Worm (Caenorhabditis elegans) whole organism, late embryonic: Measurements from ENCODE around the gene lgc-47.

Experiments
- T23F11.4 ChIP-seq: fragments of 200-800 bp; sonication (Bioruptor generic); optimal IDR thresholded peaks from 2 replicates; lab custom pipeline; 2018; ENCODE audit warnings: mild to moderate bottlenecking, missing genetic modification characterization, missing compliant biosample characterization
- Y22D7AL.16 ChIP-seq: sonication (generic microtip); optimal IDR thresholded peaks from 2 replicates; lab custom pipeline; 2016; ENCODE audit warnings: missing genetic modification characterization, missing compliant biosample characterization
- ceh-14 ChIP-seq: sonication (generic microtip); optimal IDR thresholded peaks from 2 replicates; lab custom pipeline; 2016; ENCODE audit warnings: missing genotype, missing genetic modification characterization, missing compliant biosample characterization
- ceh-18 ChIP-seq: sonication (generic microtip); optimal IDR thresholded peaks from 2 replicates; lab custom pipeline; 2016; ENCODE audit warnings: missing genetic modification characterization, missing compliant biosample characterization
- ceh-2 ChIP-seq: sonication (generic microtip); optimal IDR thresholded peaks from 2 replicates; lab custom pipeline; 2016; ENCODE audit warnings: missing genotype, missing genetic modification characterization, missing compliant biosample characterization
- ceh-30 ChIP-seq: fragments of 150-350 bp; optimal IDR thresholded peaks from 2 replicates; lab custom pipeline; 2014; ENCODE audit warnings: missing biosample characterization, missing genetic modification characterization
- ceh-31 ChIP-seq: sonication (generic microtip); optimal IDR thresholded peaks from 2 replicates; lab custom pipeline; 2016; ENCODE audit warnings: missing genetic modification characterization, missing compliant biosample characterization
- ceh-48 ChIP-seq: sonication (generic microtip); optimal IDR thresholded peaks from 2 replicates; lab custom pipeline; 2016; ENCODE audit warnings: missing genetic modification characterization, inconsistent platforms, missing compliant biosample characterization
- dve-1 ChIP-seq: sonication (generic microtip); optimal IDR thresholded peaks from 2 replicates; lab custom pipeline; 2017; ENCODE audit warnings: antibody characterized with exemption, mild to moderate bottlenecking, missing genetic modification characterization, missing compliant biosample characterization
- elt-2 ChIP-seq: sonication (generic microtip); optimal IDR thresholded peaks from 2 replicates; lab custom pipeline; 2016; ENCODE audit warnings: missing genetic modification reagents, missing genetic modification characterization, missing compliant biosample characterization
- elt-4 ChIP-seq: sonication (generic microtip); optimal IDR thresholded peaks from 2 replicates; lab custom pipeline; 2016; ENCODE audit warnings: missing genetic modification characterization, missing compliant biosample characterization
- fax-1 ChIP-seq: sonication (generic microtip); optimal IDR thresholded peaks from 2 replicates; lab custom pipeline; 2016; ENCODE audit warnings: missing genotype, missing genetic modification characterization, missing compliant biosample characterization
- fkh-10 ChIP-seq: fragments of 150-350 bp; optimal IDR thresholded peaks from 2 replicates; lab custom pipeline; 2014; ENCODE audit warnings: missing biosample characterization, missing genetic modification reagents, missing genetic modification characterization
- hlh-30 ChIP-seq: sonication (generic microtip); optimal IDR thresholded peaks from 2 replicates; lab custom pipeline; 2017; ENCODE audit warnings: antibody characterized with exemption, missing genetic modification characterization, missing compliant biosample characterization; ENCODE audit not compliant: insufficient read depth
- hlh-6 ChIP-seq: sonication (generic microtip); optimal IDR thresholded peaks from 2 replicates; lab custom pipeline; 2016; ENCODE audit warnings: missing genotype, missing genetic modification characterization, missing compliant biosample characterization
- nfya-1 ChIP-seq: sonication (generic microtip); optimal IDR thresholded peaks from 2 replicates; lab custom pipeline; 2017; ENCODE audit warnings: missing genetic modification characterization, mild to moderate bottlenecking, missing compliant biosample characterization, antibody characterized with exemption, moderate library complexity
- nhr-11 ChIP-seq: fragments of 150-350 bp; optimal IDR thresholded peaks from 2 replicates; lab custom pipeline; 2014; ENCODE audit warnings: missing biosample characterization, missing genetic modification characterization
- pag-3 ChIP-seq: sonication (generic microtip); optimal IDR thresholded peaks from 2 replicates; lab custom pipeline; 2016; ENCODE audit warnings: missing compliant biosample characterization, missing genetic modification characterization, borderline replicate concordance
- pat-9 ChIP-seq: fragments of 200-800 bp; sonication (Bioruptor generic); optimal IDR thresholded peaks from 2 replicates; lab custom pipeline; 2018; ENCODE audit warnings: mild to moderate bottlenecking, missing genetic modification characterization, moderate library complexity, missing compliant biosample characterization
- pax-1 ChIP-seq: fragments of 150-350 bp; optimal IDR thresholded peaks from 2 replicates; lab custom pipeline; 2014; ENCODE audit warnings: missing biosample characterization, missing genetic modification characterization
- ref-2 ChIP-seq: sonication (generic microtip); optimal IDR thresholded peaks from 2 replicates; lab custom pipeline; 2016; ENCODE audit warnings: missing genetic modification characterization, missing compliant biosample characterization
- rnt-1 ChIP-seq: sonication (generic microtip); optimal IDR thresholded peaks from 2 replicates; lab custom pipeline; 2016; ENCODE audit warnings: missing genetic modification characterization, missing compliant biosample characterization
- sox-2 ChIP-seq: fragments of 200-800 bp; sonication (Bioruptor generic); IDR thresholded peaks from 2 replicates; pipeline ENCODE4 v1.3.6; 2022; ENCODE audit warnings: missing genetic modification reagents, missing genetic modification characterization, missing compliant biosample characterization
- sox-4 ChIP-seq: sonication (generic microtip); optimal IDR thresholded peaks from 2 replicates; lab custom pipeline; 2017; ENCODE audit warnings: mild to moderate bottlenecking, missing genetic modification characterization, inconsistent platforms, missing compliant biosample characterization
- tbx-2 ChIP-seq: sonication (generic microtip); optimal IDR thresholded peaks from 2 replicates; lab custom pipeline; 2016; ENCODE audit warnings: missing genetic modification characterization, missing compliant biosample characterization
- ttx-3 ChIP-seq: sonication (generic microtip); optimal IDR thresholded peaks from 2 replicates; lab custom pipeline; 2016; ENCODE audit warnings: missing genetic modification reagents, missing genetic modification characterization, missing compliant biosample characterization
- unc-42 ChIP-seq: sonication (generic microtip); optimal IDR thresholded peaks from 2 replicates; lab custom pipeline; 2016; ENCODE audit warnings: missing genotype, missing genetic modification characterization, missing compliant biosample characterization
- unc-55 ChIP-seq: sonication (generic microtip); optimal IDR thresholded peaks from 2 replicates; lab custom pipeline; 2017; ENCODE audit warnings: missing biosample characterization, missing genetic modification reagents, missing genetic modification characterization
- unc-86 ChIP-seq: sonication (generic microtip); optimal IDR thresholded peaks from 2 replicates; lab custom pipeline; 2016; ENCODE audit warnings: missing genetic modification characterization, missing compliant biosample characterization
- zip-5 ChIP-seq: sonication (generic microtip); optimal IDR thresholded peaks from 2 replicates; lab custom pipeline; 2016; ENCODE audit warnings: missing genetic modification characterization, missing compliant biosample characterization
- ztf-16 ChIP-seq: sonication (generic microtip); optimal IDR thresholded peaks from 2 replicates; lab custom pipeline; 2017; ENCODE audit warnings: missing genetic modification characterization, missing compliant biosample characterization

Gene lgc-47

DNA sequence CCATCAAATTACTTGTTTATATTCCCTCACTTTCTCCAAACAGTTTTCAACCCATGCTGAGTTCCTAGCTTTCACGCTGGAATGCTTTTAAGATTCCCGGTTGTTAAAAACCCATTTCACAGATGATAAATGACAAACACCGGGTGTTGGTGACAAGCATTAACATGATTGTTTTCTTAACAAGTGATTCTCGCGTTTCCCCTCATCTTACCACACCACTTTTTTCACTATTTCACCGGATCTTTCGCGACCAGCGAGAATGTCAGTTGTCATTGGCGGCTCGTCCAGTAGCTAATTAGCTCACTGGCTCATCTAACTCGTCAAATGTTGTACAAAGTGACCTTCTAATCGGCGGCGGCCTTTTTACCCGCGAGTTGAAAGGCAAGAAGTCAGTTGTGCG is 34.6 kb upstream of the lgc-47 start:
- TF ChIP-seq unc-55 (GFP tag; lab: Kevin White, UChicago) (no peak), ceh-14 (no peak), rnt-1 (tag; lab: Kevin White, UChicago) (peak; percentile 13), T23F11.4 (GFP tag; lab: Kevin White, UChicago) (no peak), ceh-48 (tag; lab: Kevin White, UChicago) (no peak), unc-86 (no peak), nhr-11 (tag; lab: Kevin White, UChicago) (no peak), elt-2 (tag; lab: Kevin White, UChicago) (no peak)

DNA sequence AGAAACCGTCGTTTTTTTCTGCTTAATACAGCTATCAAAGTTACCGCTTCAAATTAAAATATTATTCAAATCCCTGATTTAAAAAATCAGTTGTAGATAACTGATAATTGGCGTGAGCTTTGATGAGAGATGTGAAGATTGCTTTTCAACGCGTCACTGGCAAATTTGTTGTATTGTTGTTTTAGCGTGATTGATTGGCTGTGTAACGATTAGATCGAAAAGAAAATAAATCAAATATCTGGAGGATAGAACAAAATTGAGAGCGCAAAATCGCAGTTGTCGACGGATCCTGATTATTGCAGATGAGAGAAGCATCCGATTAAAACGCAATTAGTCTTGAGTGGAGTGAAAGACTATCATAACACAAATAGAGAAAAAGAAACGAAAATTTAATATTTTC is 33.4 kb upstream of the lgc-47 start:
- no peak for TF ChIP-seq ceh-2 (tag; lab: Kevin White, UChicago)
- TF ChIP-seq fkh-10 (GFP tag; lab: Kevin White, UChicago) = no peak
- no peak for TF ChIP-seq ztf-16 (tag; lab: Kevin White, UChicago)
- TF ChIP-seq pax-1 (tag; lab: Kevin White, UChicago) = no peak
- peak; percentile 65 for TF ChIP-seq unc-55 (GFP tag; lab: Kevin White, UChicago)

DNA sequence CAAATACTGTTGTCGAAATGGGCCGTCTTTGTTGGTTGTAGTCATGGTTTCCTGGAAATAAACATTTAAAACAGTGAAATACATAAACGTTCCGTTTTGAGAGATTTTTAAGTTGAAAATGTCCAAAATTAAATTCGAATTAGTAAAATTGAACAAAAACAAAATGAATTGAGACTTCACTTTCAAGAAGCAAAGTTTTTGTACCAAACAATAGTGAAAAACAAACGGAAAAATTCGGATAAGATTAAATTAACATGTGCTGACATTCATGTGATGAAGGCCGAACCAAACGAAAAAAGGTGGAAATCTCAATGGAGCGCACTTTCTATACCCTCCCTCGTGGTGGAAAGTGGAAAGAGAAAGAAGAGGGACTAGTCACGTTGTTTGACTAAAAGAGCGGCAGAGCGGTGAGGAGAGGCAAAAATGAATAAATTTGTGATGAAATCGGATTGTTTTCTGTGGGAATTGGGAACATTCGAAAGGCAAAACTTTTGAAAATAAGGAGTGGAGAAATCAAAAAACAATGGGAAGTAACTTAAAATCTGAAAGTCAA is 30.6 kb upstream of the lgc-47 start, which contains the start of gene ipla-2:
ipla-2 (minus strand) TSS at position 51 of the 553 bp plus-strand sequence.
- no peak for TF ChIP-seq pat-9 (tag; lab: Kevin White, UChicago)
- TF ChIP-seq ceh-31 (tag; lab: Kevin White, UChicago) = peak; percentile 64
- TF ChIP-seq tbx-2 (tag; lab: Kevin White, UChicago) = peak; percentile 21
- TF ChIP-seq sox-2 = no peak
- TF ChIP-seq nfya-1 (tag; lab: Kevin White, UChicago) = peak; percentile 6
- no peak for TF ChIP-seq Y22D7AL.16 (tag; lab: Kevin White, UChicago)
- TF ChIP-seq ceh-30 (tag; lab: Kevin White, UChicago) = no peak
- peak; percentile 20 for TF ChIP-seq ceh-18 (tag; lab: Kevin White, UChicago)
- peak; percentile 87 for TF ChIP-seq unc-42 (tag; lab: Kevin White, UChicago)
- peak; percentile 34 for TF ChIP-seq unc-55 (GFP tag; lab: Kevin White, UChicago)
- no peak for TF ChIP-seq fkh-10 (GFP tag; lab: Kevin White, UChicago)
- peak; percentile 95 for TF ChIP-seq hlh-30

DNA sequence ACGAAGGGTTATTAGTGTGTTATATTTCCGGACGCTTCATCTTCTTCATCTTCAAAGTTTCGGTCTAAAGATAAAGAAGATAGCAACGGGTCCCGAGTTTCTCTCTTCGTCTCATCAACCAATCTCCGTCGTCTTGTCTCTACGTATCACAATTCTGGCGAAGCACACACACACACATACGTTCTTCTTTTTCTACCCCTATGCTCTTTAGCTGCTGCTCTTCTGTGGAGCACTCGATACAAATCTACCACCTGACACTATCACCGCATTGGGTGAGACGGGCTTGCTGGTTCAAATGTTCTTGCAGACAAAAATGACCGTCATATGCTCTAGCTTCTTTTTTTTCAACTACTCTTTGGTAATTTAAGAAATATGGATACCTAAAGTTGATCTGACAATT is 24.9 kb upstream of the lgc-47 start:
- TF ChIP-seq rnt-1 (tag; lab: Kevin White, UChicago) (peak; percentile 1), nfya-1 (tag; lab: Kevin White, UChicago) (peak; percentile 47), unc-55 (GFP tag; lab: Kevin White, UChicago) (peak; percentile 22), ceh-18 (tag; lab: Kevin White, UChicago) (no peak)

DNA sequence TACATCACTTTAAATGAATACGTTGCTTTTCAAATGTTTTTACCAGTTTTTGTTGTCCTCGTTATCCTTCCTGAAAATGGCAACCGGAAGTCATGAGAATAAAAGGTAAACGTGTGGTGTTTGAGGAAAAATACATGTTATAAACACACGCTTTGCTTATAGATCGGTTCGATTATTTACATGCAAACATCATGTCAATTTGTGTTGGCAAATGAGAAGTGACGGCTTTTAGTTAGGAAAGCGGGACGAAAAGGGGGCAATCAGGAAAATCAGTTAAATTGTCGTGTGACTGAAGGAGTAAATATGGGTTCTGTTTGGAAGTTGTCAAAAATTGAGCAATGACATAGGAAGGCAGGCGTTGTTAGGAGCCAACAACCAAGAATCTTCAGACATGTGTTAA is 23.8 kb upstream of the lgc-47 start, which contains the start of gene rrc-1:
rrc-1 (minus strand) TSS at position 74 of the 400 bp plus-strand sequence.
- TF ChIP-seq dve-1 (tag; lab: Kevin White, UChicago) (no peak), elt-4 (tag; lab: Kevin White, UChicago) (no peak), pax-1 (tag; lab: Kevin White, UChicago) (no peak), ttx-3 (tag; lab: Kevin White, UChicago) (no peak), zip-5 (tag; lab: Kevin White, UChicago) (no peak), hlh-30 (no peak), pag-3 (tag; lab: Kevin White, UChicago) (no peak), hlh-6 (tag; lab: Kevin White, UChicago) (no peak), ref-2 (tag; lab: Kevin White, UChicago) (no peak), unc-55 (GFP tag; lab: Kevin White, UChicago) (no peak), sox-4 (tag; lab: Kevin White, UChicago) (no peak), pat-9 (tag; lab: Kevin White, UChicago) (no peak), fax-1 (tag; lab: Kevin White, UChicago) (no peak)
- TF ChIP-seq, all 69 proteins: peak for 0
